Worm (Caenorhabditis elegans): ENCODE measurements around the gene skat-1.

Gene skat-1

DNA sequence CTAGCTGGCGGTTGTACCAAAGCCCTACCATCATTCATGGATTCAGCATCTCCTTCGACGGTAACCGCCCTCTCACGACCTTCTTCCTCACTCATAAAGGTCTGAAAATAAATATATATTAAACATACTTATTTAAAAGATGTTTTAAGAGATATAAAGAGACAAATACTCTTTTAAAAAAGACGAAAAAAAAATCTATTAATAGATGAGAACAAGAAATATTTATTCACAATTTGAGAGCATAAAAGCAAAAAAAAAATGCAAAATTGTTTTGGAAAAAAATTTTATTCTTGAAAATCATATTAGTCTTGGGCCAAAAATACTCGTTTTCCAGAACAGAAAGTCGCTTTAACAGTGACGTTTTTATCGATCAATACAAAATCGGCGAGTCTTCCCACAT is at the start of gene skat-1:
skat-1 (minus strand) TSS at position 101 of the 400 bp plus-strand sequence.
- TF ChIP-seq snpc-4 (tag; optimal IDR thresholded peaks at IDR 0.05) (no peak), unc-39 (tag; optimal IDR thresholded peaks at IDR 0.05) (no peak), unc-62 (GFP tag; optimal IDR thresholded peaks at IDR 0.05) (no peak), ces-1 (GFP tag; optimal IDR thresholded peaks at IDR 0.05) (no peak), sptf-1 (tag; optimal IDR thresholded peaks at IDR 0.05) (no peak), ztf-11 (tag; optimal IDR thresholded peaks at IDR 0.05) (no peak), cnd-1 (tag; optimal IDR thresholded peaks at IDR 0.05) (no peak), ceh-39 (tag; optimal IDR thresholded peaks at IDR 0.05) (no peak), ceh-43 (GFP tag; optimal IDR thresholded peaks at IDR 0.05) (no peak), zip-8 (tag; optimal IDR thresholded peaks at IDR 0.05) (no peak), lsy-2 (tag; optimal IDR thresholded peaks at IDR 0.05) (no peak), mls-2 (tag; optimal IDR thresholded peaks at IDR 0.05) (no peak), nhr-12 (tag; optimal IDR thresholded peaks at IDR 0.05) (no peak), elt-1 (tag; optimal IDR thresholded peaks at IDR 0.05; ENCODE audit: borderline replicate concordance, insufficient read depth) (no peak), hlh-1 (tag; optimal IDR thresholded peaks at IDR 0.05) (no peak), bed-3 (GFP tag; optimal IDR thresholded peaks at IDR 0.05) (no peak), nhr-2 (tag; optimal IDR thresholded peaks at IDR 0.05) (no peak), drap-1 (GFP tag; optimal IDR thresholded peaks at IDR 0.05) (no peak), mep-1 (tag; optimal IDR thresholded peaks at IDR 0.05) (no peak), nhr-28 (tag; optimal IDR thresholded peaks at IDR 0.05) (no peak)

- TF ChIP-seq nhr-12 (tag; optimal IDR thresholded peaks at IDR 0.05) (no peak), pha-4 (tag; optimal IDR thresholded peaks at IDR 0.05) (no peak), mep-1 (tag; optimal IDR thresholded peaks at IDR 0.05) (no peak), tbx-8 (GFP tag; optimal IDR thresholded peaks at IDR 0.05) (no peak), elt-3 (tag; optimal IDR thresholded peaks at IDR 0.05) (no peak), zip-8 (tag; optimal IDR thresholded peaks at IDR 0.05) (no peak), lsy-2 (tag; optimal IDR thresholded peaks at IDR 0.05) (no peak), M03D4.4 (tag; optimal IDR thresholded peaks at IDR 0.05) (no peak), ham-2 (GFP tag; optimal IDR thresholded peaks at IDR 0.05) (no peak), nhr-76 (tag; optimal IDR thresholded peaks at IDR 0.05) (no peak), elt-1 (tag; optimal IDR thresholded peaks at IDR 0.05; ENCODE audit: borderline replicate concordance, insufficient read depth) (no peak), lin-13 (tag; optimal IDR thresholded peaks at IDR 0.05) (no peak), sptf-1 (tag; optimal IDR thresholded peaks at IDR 0.05) (no peak)
Measured at ce11 chrIII:9045838-9046237, 49.3 kb upstream of the skat-1 start, which contains the start of gene R107.2. Gene R107.2 (minus strand): TSS chrIII:9045938.

ce11 chrIII:9043200-9043599 is 46.6 kb upstream of the skat-1 start, which contains the start of gene nac-2:
Gene nac-2 (minus strand): TSS chrIII:9043300.
- TF ChIP-seq sptf-1 (tag; optimal IDR thresholded peaks at IDR 0.05) (no peak), flh-1 (GFP tag; optimal IDR thresholded peaks at IDR 0.05) (no peak), unc-62 (GFP tag; optimal IDR thresholded peaks at IDR 0.05) (no peak), lin-32 (GFP tag; optimal IDR thresholded peaks at IDR 0.05) (no peak), ceh-83 (GFP tag; optimal IDR thresholded peaks at IDR 0.05) (no peak), cnd-1 (tag; optimal IDR thresholded peaks at IDR 0.05) (no peak), drap-1 (GFP tag; optimal IDR thresholded peaks at IDR 0.05) (no peak)

- TF ChIP-seq cnd-1 (tag; optimal IDR thresholded peaks at IDR 0.05): no peak
- no peak for TF ChIP-seq ztf-11 (tag; optimal IDR thresholded peaks at IDR 0.05)
- no peak for TF ChIP-seq nhr-237 (tag; optimal IDR thresholded peaks at IDR 0.05)
- TF ChIP-seq drap-1 (GFP tag; optimal IDR thresholded peaks at IDR 0.05): no peak
- TF ChIP-seq sem-2 (GFP tag; optimal IDR thresholded peaks at IDR 0.05): no peak
- no peak for TF ChIP-seq ham-2 (GFP tag; optimal IDR thresholded peaks at IDR 0.05)
- no peak for TF ChIP-seq zip-8 (tag; optimal IDR thresholded peaks at IDR 0.05)
- TF ChIP-seq sptf-1 (tag; optimal IDR thresholded peaks at IDR 0.05): no peak
- no peak for TF ChIP-seq mep-1 (tag; optimal IDR thresholded peaks at IDR 0.05)
- TF ChIP-seq tbx-8 (GFP tag; optimal IDR thresholded peaks at IDR 0.05): no peak
- TF ChIP-seq ceh-39 (tag; optimal IDR thresholded peaks at IDR 0.05): no peak
- TF ChIP-seq nhr-28 (tag; optimal IDR thresholded peaks at IDR 0.05): no peak
- no peak for TF ChIP-seq lsy-2 (tag; optimal IDR thresholded peaks at IDR 0.05)
- no peak for TF ChIP-seq mab-5 (tag; optimal IDR thresholded peaks at IDR 0.05)
- no peak for TF ChIP-seq unc-62 (GFP tag; optimal IDR thresholded peaks at IDR 0.05)
- no peak for TF ChIP-seq unc-120 (tag; optimal IDR thresholded peaks at IDR 0.05; ENCODE audit: poor library complexity, severe bottlenecking)
- TF ChIP-seq lin-32 (GFP tag; optimal IDR thresholded peaks at IDR 0.05): no peak
- no peak for TF ChIP-seq ces-1 (GFP tag; optimal IDR thresholded peaks at IDR 0.05)
- TF ChIP-seq lin-13 (tag; optimal IDR thresholded peaks at IDR 0.05): no peak
Measured at ce11 chrIII:9037658-9038057, 41.1 kb upstream of the skat-1 start, which contains the start of gene R107.9. Gene R107.9 (plus strand): TSS chrIII:9037958.
